Fruit fly (Drosophila melanogaster) whole organism, wandering third instar larva: ENCODE measurements around the gene Cp16.

Source experiments
- CG32264 ChIP-seq: fragments of 200-800 bp; sonication (Bioruptor generic); optimal IDR thresholded peaks from 2 replicates; lab custom pipeline; 2016; ENCODE audit warnings: missing biosample characterization, missing genetic modification characterization
- Sp1 ChIP-seq: fragments of 200-800 bp; sonication (Bioruptor generic); optimal IDR thresholded peaks from 3 replicates; lab custom pipeline; 2019; ENCODE audit warnings: missing biosample characterization, mild to moderate bottlenecking, missing genetic modification characterization, moderate library complexity
- Vsx2 ChIP-seq: fragments of 200-300, 225-300 bp; sonication (Bioruptor generic); optimal IDR thresholded peaks from 2 replicates; lab custom pipeline; 2018; ENCODE audit warnings: missing biosample characterization, missing genetic modification characterization; ENCODE audit not compliant: partially characterized antibody
- h ChIP-seq: fragments of 200-800 bp; sonication (Bioruptor generic); optimal IDR thresholded peaks from 3 replicates; lab custom pipeline; 2016; ENCODE audit warnings: missing biosample characterization, mild to moderate bottlenecking, missing genetic modification characterization

DNA sequence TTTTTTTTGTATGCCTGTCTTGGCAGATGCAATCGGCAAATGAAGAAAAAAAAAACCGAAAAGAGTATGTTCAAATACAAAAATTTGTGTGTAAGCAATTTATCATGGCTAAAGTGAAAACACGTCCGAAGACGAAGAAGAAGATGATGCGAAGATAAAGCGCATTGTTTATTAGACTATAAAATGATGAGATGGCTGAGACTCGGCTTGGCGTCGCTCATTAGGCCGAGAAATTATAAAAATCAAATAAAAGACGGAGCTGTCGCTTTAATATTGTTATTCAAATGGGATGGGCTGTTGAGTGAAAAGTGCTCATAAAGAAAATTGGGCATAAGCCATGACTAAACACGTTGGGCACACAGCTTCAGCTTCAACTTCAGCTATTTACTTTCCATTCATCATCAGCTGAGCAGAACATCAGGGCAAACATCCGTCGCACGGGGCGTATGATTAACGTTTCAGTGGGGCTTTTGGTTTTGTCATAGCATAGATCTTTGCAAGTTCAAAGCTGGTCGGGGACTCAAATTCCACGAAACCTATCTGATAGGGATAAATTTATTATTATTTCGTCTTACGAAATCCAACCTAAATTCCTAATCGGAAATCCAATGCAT, 39.0 kb downstream of the Cp16 start:
- TF ChIP-seq Sp1 (GFP tag; lab: Kevin White, UChicago), result no peak
- TF ChIP-seq CG32264, result no peak
- no peak for TF ChIP-seq Vsx2 (GFP tag; lab: Kevin White, UChicago)
- TF ChIP-seq h, result no peak
